Worm (Caenorhabditis elegans): Measurements from ENCODE around the gene srw-15.

ce11 chrV:15191971-15192370 is 38.4 kb upstream of the srw-15 start:
- TF ChIP-seq ref-1 (GFP tag; conservative IDR thresholded peaks at IDR 0.05) (no peak), tab-1 (GFP tag; IDR thresholded peaks at IDR 0.05) (no peak)
